Fruit fly (Drosophila melanogaster) whole organism, embryonic: Measurements from ENCODE around the gene CG10063.

Experiments
- Atf-2 ChIP-seq: fragments of 200-800 bp; sonication (Bioruptor generic); optimal IDR thresholded peaks from 2 replicates; lab custom pipeline; 2016; ENCODE audit warnings: missing biosample characterization, missing genetic modification characterization
- Bgb ChIP-seq: fragments of 200-800 bp; sonication (Bioruptor generic); IDR thresholded peaks from 2 replicates; pipeline ENCODE4 v1.3.6; 2022; ENCODE audit warnings: missing biosample characterization, missing genetic modification characterization; ENCODE audit not compliant: partially characterized antibody
- CG1024 ChIP-seq: fragments of 200-800 bp; sonication (Bioruptor generic); IDR thresholded peaks from 2 replicates; pipeline ENCODE4 v1.3.6; 2022; ENCODE audit warnings: missing biosample characterization, missing genetic modification characterization
- CG11456 ChIP-seq: fragments of 200-800 bp; sonication (Bioruptor generic); IDR thresholded peaks from 3 replicates; pipeline ENCODE4 v1.3.6; 2022; ENCODE audit warnings: missing biosample characterization, missing genetic modification characterization
- CG11560 ChIP-seq: fragments of 200-800 bp; sonication (Bioruptor generic); IDR thresholded peaks from 3 replicates; pipeline ENCODE4 v1.3.6; 2022; ENCODE audit warnings: missing biosample characterization, missing genetic modification characterization
- CG11695 ChIP-seq: fragments of 200-800 bp; sonication (Bioruptor generic); IDR thresholded peaks from 3 replicates; pipeline ENCODE4 v1.3.6; 2022; ENCODE audit warnings: missing biosample characterization, missing genetic modification characterization
- CG13624 ChIP-seq: fragments of 200-800 bp; sonication (Bioruptor generic); optimal IDR thresholded peaks from 2 replicates; lab custom pipeline; 2016; ENCODE audit warnings: missing biosample characterization, missing genetic modification characterization
- CG14710 ChIP-seq: fragments of 200-800 bp; sonication (Bioruptor generic); optimal IDR thresholded peaks from 3 replicates; lab custom pipeline; 2019; ENCODE audit warnings: missing biosample characterization, mild to moderate bottlenecking, missing genetic modification characterization, moderate library complexity
- CG17328 ChIP-seq: fragments of 200-800 bp; sonication (Bioruptor generic); IDR thresholded peaks from 2 replicates; pipeline ENCODE4 v1.3.6; 2022; ENCODE audit warnings: missing biosample characterization, missing genetic modification characterization
- CG32532 ChIP-seq: fragments of 200-800 bp; sonication (Bioruptor generic); IDR thresholded peaks from 2 replicates; pipeline ENCODE4 v1.3.6; 2022; ENCODE audit warnings: missing biosample characterization, missing genetic modification characterization
- CG33213 ChIP-seq: fragments of 200-800 bp; sonication (Bioruptor generic); optimal IDR thresholded peaks from 3 replicates; lab custom pipeline; 2016; ENCODE audit warnings: missing biosample characterization, missing genetic modification characterization
- CG34376 ChIP-seq: fragments of 200-800 bp; sonication (Bioruptor generic); optimal IDR thresholded peaks from 2 replicates; lab custom pipeline; 2018; ENCODE audit warnings: missing biosample characterization, mild to moderate bottlenecking, missing genetic modification characterization
- CG42726 ChIP-seq: fragments of 200-800 bp; sonication (Bioruptor generic); IDR thresholded peaks from 2 replicates; pipeline ENCODE4 v1.3.6; 2022; ENCODE audit warnings: missing biosample characterization, missing genetic modification characterization; ENCODE audit not compliant: partially characterized antibody
- CG4730 ChIP-seq: fragments of 200-800 bp; sonication (Bioruptor generic); IDR thresholded peaks from 2 replicates; pipeline ENCODE4 v1.3.6; 2022; ENCODE audit warnings: missing biosample characterization, missing genetic modification characterization
- CG4820 ChIP-seq: fragments of 200-800 bp; sonication (Bioruptor generic); optimal IDR thresholded peaks from 3 replicates; lab custom pipeline; 2016; ENCODE audit warnings: missing biosample characterization, missing genetic modification characterization
- CG5180 ChIP-seq: fragments of 200-800 bp; sonication (Bioruptor generic); optimal IDR thresholded peaks from 3 replicates; lab custom pipeline; 2017; ENCODE audit warnings: missing biosample characterization, missing genetic modification characterization, mild to moderate bottlenecking, moderate library complexity, missing genetic modification reagents
- CG6689 ChIP-seq: fragments of 200-800 bp; sonication (Bioruptor generic); IDR thresholded peaks from 2 replicates; pipeline ENCODE4 v1.3.6; 2022; ENCODE audit warnings: missing biosample characterization, missing genetic modification characterization
- CG6791 ChIP-seq: fragments of 200-800 bp; sonication (Bioruptor generic); IDR thresholded peaks from 3 replicates; pipeline ENCODE4 v1.3.6; 2022; ENCODE audit warnings: missing biosample characterization, missing genetic modification characterization; ENCODE audit not compliant: partially characterized antibody
- CG9817 ChIP-seq: fragments of 200-800 bp; sonication (Bioruptor generic); optimal IDR thresholded peaks from 2 replicates; lab custom pipeline; 2018; ENCODE audit warnings: missing biosample characterization, mild to moderate bottlenecking, missing genetic modification characterization, moderate library complexity
- Hand ChIP-seq: fragments of 200-800 bp; sonication (Bioruptor generic); optimal IDR thresholded peaks from 2 replicates; lab custom pipeline; 2017; ENCODE audit warnings: mild to moderate bottlenecking, missing biosample characterization, missing genetic modification reagents, missing genetic modification characterization
- Hr3 ChIP-seq: fragments of 200-800 bp; sonication (Bioruptor generic); optimal IDR thresholded peaks from 3 replicates; lab custom pipeline; 2016; ENCODE audit warnings: missing biosample characterization, missing genetic modification characterization
- Meics ChIP-seq: fragments of 200-800 bp; sonication (Bioruptor generic); optimal IDR thresholded peaks from 2 replicates; lab custom pipeline; 2017; ENCODE audit warnings: missing biosample characterization, mild to moderate bottlenecking, missing genetic modification characterization
- Nf-YB ChIP-seq: fragments of 200-800 bp; sonication (Bioruptor generic); optimal IDR thresholded peaks from 3 replicates; lab custom pipeline; 2019; ENCODE audit warnings: missing biosample characterization, mild to moderate bottlenecking, missing genetic modification characterization, moderate library complexity
- PHDP ChIP-seq: fragments of 200-800 bp; sonication (Bioruptor generic); optimal IDR thresholded peaks from 3 replicates; lab custom pipeline; 2018; ENCODE audit warnings: missing biosample characterization, mild to moderate bottlenecking, missing genetic modification characterization, moderate library complexity
- Rfx ChIP-seq: fragments of 200-800 bp; sonication (Bioruptor generic); IDR thresholded peaks from 2 replicates; pipeline ENCODE4 v1.3.6; 2022; ENCODE audit warnings: missing biosample characterization, missing genetic modification characterization
- ab ChIP-seq: fragments of 200-800 bp; sonication (Bioruptor generic); optimal IDR thresholded peaks from 2 replicates; lab custom pipeline; 2016; ENCODE audit warnings: missing biosample characterization, missing genetic modification characterization
- bigmax ChIP-seq: fragments of 200-800 bp; sonication (Bioruptor generic); optimal IDR thresholded peaks from 2 replicates; lab custom pipeline; 2018; ENCODE audit warnings: missing biosample characterization, mild to moderate bottlenecking, missing genetic modification characterization
- cato ChIP-seq: fragments of 200-800 bp; sonication (Bioruptor generic); optimal IDR thresholded peaks from 2 replicates; lab custom pipeline; 2016; ENCODE audit warnings: missing biosample characterization, missing genetic modification characterization, borderline replicate concordance
- chinmo ChIP-seq: fragments of 200-800 bp; sonication (Bioruptor generic); IDR thresholded peaks from 4 replicates; pipeline ENCODE4 v1.3.6; 2022; ENCODE audit warnings: missing biosample characterization, missing genetic modification characterization; ENCODE audit not compliant: partially characterized antibody
- ci ChIP-seq: fragments of 200-800 bp; sonication (Bioruptor generic); IDR thresholded peaks from 3 replicates; pipeline ENCODE4 v1.3.6; 2022; ENCODE audit warnings: missing biosample characterization, missing genetic modification characterization
- corto ChIP-seq: fragments of 200-800 bp; sonication (Bioruptor generic); optimal IDR thresholded peaks from 2 replicates; lab custom pipeline; 2016; ENCODE audit warnings: missing biosample characterization, mild to moderate bottlenecking, missing genetic modification characterization, moderate library complexity
- da ChIP-seq: fragments of 200-800 bp; sonication (Bioruptor generic); optimal IDR thresholded peaks from 2 replicates; lab custom pipeline; 2016; ENCODE audit warnings: missing biosample characterization, missing genetic modification characterization
- dan ChIP-seq: fragments of 200-800 bp; sonication (Bioruptor generic); IDR thresholded peaks from 2 replicates; pipeline ENCODE4 v1.3.6; 2022; ENCODE audit warnings: missing biosample characterization, missing genetic modification characterization
- dmrt99B ChIP-seq: fragments of 200-800 bp; sonication (Bioruptor generic); optimal IDR thresholded peaks from 2 replicates; lab custom pipeline; 2018; ENCODE audit warnings: missing biosample characterization, mild to moderate bottlenecking, missing genetic modification characterization, moderate library complexity
- eve ChIP-seq, 2 experiments: fragments of >200 bp; optimal IDR thresholded peaks; 2 replicates each; lab custom pipeline; 2017; ENCODE audit warnings: missing biosample characterization in 2 of 2, missing genetic modification characterization in 2 of 2
- fu2 ChIP-seq: fragments of 200-800 bp; sonication (Bioruptor generic); optimal IDR thresholded peaks from 2 replicates; lab custom pipeline; 2016; ENCODE audit warnings: missing biosample characterization, missing genetic modification characterization
- hb ChIP-seq: fragments of 200-800 bp; sonication (Bioruptor generic); IDR thresholded peaks from 3 replicates; pipeline ENCODE4 v1.3.6; 2022; ENCODE audit warnings: missing biosample characterization, missing genetic modification characterization; ENCODE audit not compliant: partially characterized antibody
- lilli ChIP-seq: fragments of 200-800 bp; sonication (Bioruptor generic); optimal IDR thresholded peaks from 3 replicates; lab custom pipeline; 2016; ENCODE audit warnings: missing biosample characterization, missing genetic modification characterization
- mam ChIP-seq: fragments of 200-800 bp; sonication (Bioruptor generic); optimal IDR thresholded peaks from 3 replicates; lab custom pipeline; 2016; ENCODE audit warnings: missing biosample characterization, missing genetic modification characterization
- mirr ChIP-seq: fragments of 200-800 bp; sonication (Bioruptor generic); optimal IDR thresholded peaks from 3 replicates; lab custom pipeline; 2018; ENCODE audit warnings: missing biosample characterization, mild to moderate bottlenecking, missing genetic modification characterization
- oc ChIP-seq: fragments of 200-800 bp; sonication (Bioruptor generic); optimal IDR thresholded peaks from 2 replicates; lab custom pipeline; 2018; ENCODE audit warnings: missing biosample characterization, mild to moderate bottlenecking, missing genetic modification characterization, moderate library complexity
- otp ChIP-seq: fragments of 200-800 bp; sonication (Bioruptor generic); IDR thresholded peaks from 3 replicates; pipeline ENCODE4, ENCODE4 v1.3.6; 2022; ENCODE audit warnings: missing biosample characterization, missing genetic modification characterization
- peb ChIP-seq: fragments of 200-800 bp; sonication (Bioruptor generic); IDR thresholded peaks from 2 replicates; pipeline ENCODE4 v1.3.6; 2022; ENCODE audit warnings: missing biosample characterization, missing genetic modification characterization
- prd ChIP-seq, 3 experiments: fragments of >200 bp in 2 of 3; fragments of 200-800 bp in 1 of 3; sonication (Bioruptor generic) in 1 of 3; optimal IDR thresholded peaks in 2 of 3; IDR thresholded peaks in 1 of 3; 2 replicates in 2 of 3; 3 replicates in 1 of 3; pipeline versions ENCODE4 v1.3.6 to Lab custom; 2017 to 2022; ENCODE audit warnings: missing biosample characterization in 1 of 3, missing genetic modification characterization in 1 of 3
- sima ChIP-seq: fragments of 200-800 bp; sonication (Bioruptor generic); optimal IDR thresholded peaks from 2 replicates; lab custom pipeline; 2016; ENCODE audit warnings: missing biosample characterization, missing genetic modification characterization
- sqz ChIP-seq: fragments of 200-800 bp; sonication (Bioruptor generic); optimal IDR thresholded peaks from 3 replicates; lab custom pipeline; 2018; ENCODE audit warnings: missing biosample characterization, mild to moderate bottlenecking, missing genetic modification characterization
- ssp ChIP-seq: fragments of 200-800 bp; sonication (Bioruptor generic); IDR thresholded peaks from 2 replicates; pipeline ENCODE4 v1.3.6; 2022; ENCODE audit warnings: missing biosample characterization, missing genetic modification characterization
- tgo ChIP-seq: fragments of 200-800 bp; sonication (Bioruptor generic); IDR thresholded peaks from 3 replicates; pipeline ENCODE4 v1.3.6; 2022; ENCODE audit warnings: missing biosample characterization, missing genetic modification characterization

Gene CG10063

dm6 chr3L:7013568-7014305, 41.5 kb upstream of the CG10063 start (continued):
- no peak for TF ChIP-seq da
- TF ChIP-seq PHDP (tag; lab: Kevin White, UChicago): peak; percentile 65
- TF ChIP-seq CG9817: no peak
- TF ChIP-seq CG14710 (tag; lab: Kevin White, UChicago): no peak
- TF ChIP-seq peb (GFP tag; lab: Robert Waterston, UW): no peak
- no peak for TF ChIP-seq Nf-YB (GFP tag; lab: Kevin White, UChicago)
- no peak for TF ChIP-seq hb (GFP tag; lab: Robert Waterston, UW)
- peak; percentile 56; the same call in 1 of the 3 replicates for TF ChIP-seq CG11695 (GFP tag; lab: Robert Waterston, UW)
- TF ChIP-seq CG4820: no peak
- no peak for TF ChIP-seq sqz (GFP tag; lab: Kevin White, UChicago)
- TF ChIP-seq CG6791 (GFP tag; lab: Robert Waterston, UW): no peak
- peak; percentile 75 for TF ChIP-seq Rfx (GFP tag; lab: Robert Waterston, UW)
- TF ChIP-seq mirr (GFP tag; lab: Kevin White, UChicago): no peak
- peak; percentile 1 for TF ChIP-seq CG5180
- 0 out of 3 replicates have a peak, but pooled peaks have one; percentile 23 for TF ChIP-seq otp (GFP tag; lab: Robert Waterston, UW)
- TF ChIP-seq Atf-2 (GFP tag; lab: Kevin White, UChicago): no peak
- TF ChIP-seq CG34376 (GFP tag; lab: Kevin White, UChicago): no peak
- TF ChIP-seq sima (GFP tag; lab: Kevin White, UChicago): no peak
- peak; percentile 25 for TF ChIP-seq dmrt99B (tag; lab: Kevin White, UChicago)
- peak; percentile 81 for TF ChIP-seq CG11456 (GFP tag; lab: Robert Waterston, UW)
- 0 out of 2 replicates have a peak, but pooled peaks have one; percentile 11 for TF ChIP-seq ssp
- no peak for TF ChIP-seq corto (GFP tag; lab: Kevin White, UChicago)
- peak; percentile 64; the same call in 2 of the 3 replicates for TF ChIP-seq tgo
- 0 out of 4 replicates have a peak, but pooled peaks have one; percentile 68 for TF ChIP-seq chinmo (GFP tag; lab: Robert Waterston, UW)
- TF ChIP-seq cato (GFP tag; lab: Kevin White, UChicago): no peak
- peak; percentile 27 for TF ChIP-seq Hr3 (GFP tag; lab: Kevin White, UChicago)
- TF ChIP-seq dan: no peak
- no peak for TF ChIP-seq fu2 (GFP tag; lab: Kevin White, UChicago)
- no peak for TF ChIP-seq CG11560 (tag; lab: Robert Waterston, UW)
- TF ChIP-seq CG32532 (GFP tag; lab: Robert Waterston, UW): peak; percentile 89
- TF ChIP-seq CG1024 (GFP tag; lab: Robert Waterston, UW): 0 out of 2 replicates have a peak, but pooled peaks have one; percentile 22
- TF ChIP-seq prd (optimal IDR thresholded peaks at IDR 0.05; lab: Kevin White, UChicago): no peak
- TF ChIP-seq prd (GFP tag; IDR thresholded peaks at IDR 0.05; lab: Robert Waterston, UW): peak; percentile 55
- peak; percentile 46 for TF ChIP-seq Hand (GFP tag; lab: Kevin White, UChicago)
- TF ChIP-seq lilli (GFP tag; lab: Kevin White, UChicago): peak; percentile 26
- no peak for TF ChIP-seq eve (GFP tag; optimal IDR thresholded peaks at IDR 0.05; lab: Kevin White, UChicago)
- no peak for TF ChIP-seq CG6689 (GFP tag; lab: Robert Waterston, UW)
- no peak for TF ChIP-seq ab (GFP tag; lab: Kevin White, UChicago)
- TF ChIP-seq CG33213 (GFP tag; lab: Kevin White, UChicago): no peak
- no peak for TF ChIP-seq CG42726 (GFP tag; lab: Robert Waterston, UW)
- peak; percentile 68 for TF ChIP-seq CG17328
- TF ChIP-seq ci (GFP tag; lab: Robert Waterston, UW): peak; percentile 82
- peak; percentile 70; the same call in 1 of the 2 replicates for TF ChIP-seq Bgb
- TF ChIP-seq Meics: peak; percentile 37
- no peak for TF ChIP-seq bigmax (GFP tag; lab: Kevin White, UChicago)
- TF ChIP-seq CG13624 (GFP tag; lab: Kevin White, UChicago): peak; percentile 21
- TF ChIP-seq CG4730 (GFP tag; lab: Robert Waterston, UW): peak; percentile 63; the same call in 1 of the 2 replicates
- peak; percentile 24 for TF ChIP-seq mam
- TF ChIP-seq oc (tag; lab: Kevin White, UChicago): no peak
